Fruit fly (Drosophila melanogaster): ENCODE data around the gene mbo.

The mbo gene

DNA sequence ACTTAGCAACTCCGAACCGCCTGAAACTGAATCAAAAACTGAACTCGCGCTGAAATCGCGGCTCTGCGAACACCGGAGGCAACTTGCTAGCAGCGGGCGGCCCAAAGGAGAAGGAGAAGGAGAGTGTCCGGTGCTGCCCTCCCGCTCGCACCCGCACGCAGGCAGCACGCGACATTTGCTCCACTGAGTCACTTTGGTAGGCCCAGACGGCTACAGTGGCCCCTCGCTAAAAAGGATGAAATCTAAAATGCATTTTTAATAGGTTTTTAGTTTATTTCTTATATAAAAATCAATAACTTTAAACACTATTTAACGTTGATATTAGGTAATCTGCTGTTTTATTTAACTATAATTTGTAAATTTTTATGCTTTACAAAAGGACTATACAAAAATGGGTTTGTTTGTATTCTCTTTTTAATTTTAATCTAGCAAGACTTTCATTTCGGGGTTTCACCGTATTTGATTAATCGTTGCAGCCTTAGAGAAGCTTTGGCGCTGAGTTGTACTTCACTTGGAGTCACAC lies 43.6 kb upstream of the mbo start, which contains the start of gene Men (continued):
- TF ChIP-seq D19A (tag; optimal IDR thresholded peaks at IDR 0.05) (peak; percentile 62), CG12155 (GFP tag; optimal IDR thresholded peaks at IDR 0.05) (peak; percentile 13), Neu2 (GFP tag; optimal IDR thresholded peaks at IDR 0.05; ENCODE audit: borderline replicate concordance) (no peak), CG4617 (GFP tag; optimal IDR thresholded peaks at IDR 0.05; ENCODE audit: borderline replicate concordance) (no peak), dmrt11E (tag; optimal IDR thresholded peaks at IDR 0.05) (peak; percentile 17), sug (tag; optimal IDR thresholded peaks at IDR 0.05) (peak; percentile 62), CG11085 (GFP tag; IDR thresholded peaks at IDR 0.05) (no peak), klu (GFP tag; IDR thresholded peaks at IDR 0.05) (peak; percentile 47; the same call in 1 of the 2 replicates), CG1024 (GFP tag; IDR thresholded peaks at IDR 0.05) (no peak), Lpt (GFP tag; optimal IDR thresholded peaks at IDR 0.05) (no peak), wor (GFP tag; IDR thresholded peaks at IDR 0.05) (peak; percentile 10; the same call in 1 of the 2 replicates), CG14050 (GFP tag; IDR thresholded peaks at IDR 0.05) (peak; percentile 33; the same call in 2 of the 3 replicates), Deaf1 (tag; optimal IDR thresholded peaks at IDR 0.05) (peak; percentile 43), CG1647 (GFP tag; optimal IDR thresholded peaks at IDR 0.05) (no peak), ewg (GFP tag; optimal IDR thresholded peaks at IDR 0.05) (no peak), ind (GFP tag; optimal IDR thresholded peaks at IDR 0.05) (peak; percentile 55), z (GFP tag; IDR thresholded peaks at IDR 0.05) (no peak), lov (optimal IDR thresholded peaks at IDR 0.05) (no peak), lov (GFP tag; IDR thresholded peaks at IDR 0.05) (no peak), CG11695 (GFP tag; IDR thresholded peaks at IDR 0.05) (peak; percentile 67; the same call in 1 of the 3 replicates), CG11093 (GFP tag; IDR thresholded peaks at IDR 0.05) (peak; percentile 49; the same call in 1 of the 3 replicates), BEAF-32 (GFP tag; optimal IDR thresholded peaks at IDR 0.05) (no peak), Taf1 (GFP tag; IDR thresholded peaks at IDR 0.05) (no peak), Bteb2 (GFP tag; optimal IDR thresholded peaks at IDR 0.05) (no peak), CG31224 (GFP tag; IDR thresholded peaks at IDR 0.05) (no peak), MESR4 (GFP tag; optimal IDR thresholded peaks at IDR 0.05) (no peak), dimm (GFP tag; IDR thresholded peaks at IDR 0.05) (no peak), H2.0 (GFP tag; IDR thresholded peaks at IDR 0.05) (no peak), zfh2 (GFP tag; optimal IDR thresholded peaks at IDR 0.05) (no peak), bcd (GFP tag; optimal IDR thresholded peaks at IDR 0.05) (peak; percentile 61), Side (GFP tag; optimal IDR thresholded peaks at IDR 0.05) (no peak), CG4854 (GFP tag; optimal IDR thresholded peaks at IDR 0.05) (no peak), CoRest (tag; optimal IDR thresholded peaks at IDR 0.05) (peak; percentile 78), Nf-YC (tag; optimal IDR thresholded peaks at IDR 0.05) (peak; percentile 68), HLH54F (GFP tag; optimal IDR thresholded peaks at IDR 0.05) (no peak), CG4282 (GFP tag; optimal IDR thresholded peaks at IDR 0.05) (no peak), gfzf (GFP tag; optimal IDR thresholded peaks at IDR 0.05) (no peak), Chrac-16 (GFP tag; optimal IDR thresholded peaks at IDR 0.05) (peak; percentile 20), crp (GFP tag; optimal IDR thresholded peaks at IDR 0.05) (no peak), CG4360 (GFP tag; IDR thresholded peaks at IDR 0.05) (peak; percentile 13; the same call in 1 of the 2 replicates), CG3995 (GFP tag; optimal IDR thresholded peaks at IDR 0.05) (no peak), prd (optimal IDR thresholded peaks at IDR 0.05) (no peak), prd (GFP tag; IDR thresholded peaks at IDR 0.05) (peak; percentile 48; the same call in 1 of the 3 replicates), Dad (GFP tag; optimal IDR thresholded peaks at IDR 0.05) (no peak), CG9215 (GFP tag; IDR thresholded peaks at IDR 0.05) (peak; percentile 52), her (GFP tag; optimal IDR thresholded peaks at IDR 0.05) (no peak), MTF-1 (GFP tag; optimal IDR thresholded peaks at IDR 0.05; ENCODE audit: borderline replicate concordance) (no peak), ftz-f1 (GFP tag; optimal IDR thresholded peaks at IDR 0.05) (no peak), CG6272 (GFP tag; IDR thresholded peaks at IDR 0.05) (no peak), CG10147 (GFP tag; optimal IDR thresholded peaks at IDR 0.05) (peak; percentile 53), hb (GFP tag; IDR thresholded peaks at IDR 0.05; ENCODE audit: partially characterized antibody) (no peak), Bdp1 (GFP tag; optimal IDR thresholded peaks at IDR 0.05) (no peak)
